Fruit fly (Drosophila melanogaster) whole organism, embryonic: Measurements from ENCODE around the gene f-cup.

Source experiments
- Ada2b ChIP-seq: fragments of 200-800 bp; sonication (Bioruptor generic); IDR thresholded peaks from 2 replicates; pipeline ENCODE4 v1.3.6; 2022; ENCODE audit warnings: missing biosample characterization, missing genetic modification characterization
- CG15479 ChIP-seq: fragments of 200-800 bp; sonication (Bioruptor generic); optimal IDR thresholded peaks from 3 replicates; lab custom pipeline; 2019; ENCODE audit warnings: missing biosample characterization, mild to moderate bottlenecking, missing genetic modification characterization, moderate library complexity
- CG1602 ChIP-seq: fragments of 200-800 bp; sonication (Bioruptor generic); optimal IDR thresholded peaks from 3 replicates; lab custom pipeline; 2016; ENCODE audit warnings: missing biosample characterization, missing genetic modification characterization
- CG16863 ChIP-seq: fragments of 200-800 bp; sonication (Bioruptor generic); optimal IDR thresholded peaks from 3 replicates; lab custom pipeline; 2016; ENCODE audit warnings: missing biosample characterization, missing genetic modification characterization
- CG17829 ChIP-seq: fragments of 200-800 bp; optimal IDR thresholded peaks from 2 replicates; lab custom pipeline; 2019; ENCODE audit warnings: missing biosample characterization, mild to moderate bottlenecking, missing genetic modification characterization, moderate library complexity
- CG18262 ChIP-seq: fragments of 200-800 bp; optimal IDR thresholded peaks from 3 replicates; lab custom pipeline; 2019; ENCODE audit warnings: missing biosample characterization, mild to moderate bottlenecking, missing genetic modification characterization, moderate library complexity
- CG8478 ChIP-seq: fragments of >200 bp; optimal IDR thresholded peaks from 2 replicates; lab custom pipeline; 2018
- Jarid2 ChIP-seq: fragments of 200-800 bp; sonication (Bioruptor generic); optimal IDR thresholded peaks from 3 replicates; lab custom pipeline; 2017; ENCODE audit warnings: mild to moderate bottlenecking, missing biosample characterization, missing genetic modification reagents, missing genetic modification characterization
- fu2 ChIP-seq: fragments of 200-800 bp; sonication (Bioruptor generic); optimal IDR thresholded peaks from 2 replicates; lab custom pipeline; 2016; ENCODE audit warnings: missing biosample characterization, missing genetic modification characterization
- tll ChIP-seq, 2 experiments: fragments of 200-800 bp in 1 of 2; fragments of >200 bp in 1 of 2; sonication (Bioruptor generic) in 1 of 2; optimal IDR thresholded peaks; 2 replicates each; lab custom pipeline; 2017 to 2019; ENCODE audit warnings: missing biosample characterization in 2 of 2, missing genetic modification characterization in 2 of 2, mild to moderate bottlenecking in 1 of 2, moderate library complexity in 1 of 2

dm6 chr3R:13685969-13686368 lies 14.7 kb downstream of the f-cup start:
- TF ChIP-seq CG8478 (lab: Kevin White, UChicago) (no peak), Jarid2 (GFP tag; lab: Kevin White, UChicago) (no peak), CG17829 (tag; lab: Kevin White, UChicago) (no peak), CG16863 (GFP tag; lab: Kevin White, UChicago) (no peak), fu2 (no peak), CG1602 (GFP tag; lab: Kevin White, UChicago) (no peak), Ada2b (GFP tag; lab: Robert Waterston, UW) (no peak), CG15479 (no peak), CG18262 (no peak), tll (GFP tag; optimal IDR thresholded peaks at IDR 0.05; lab: Kevin White, UChicago) (no peak)
